Worm (Caenorhabditis elegans): ENCODE measurements around the gene F34D10.8.

ce11 chrIII:3743367-3743766 is 12.8 kb downstream of the F34D10.8 start:
- TF ChIP-seq lin-39 (tag; optimal IDR thresholded peaks at IDR 0.05) (no peak), Y116A8C.19 (tag; optimal IDR thresholded peaks at IDR 0.05; ENCODE audit: borderline replicate concordance) (no peak), ceh-63 (GFP tag; optimal IDR thresholded peaks at IDR 0.05) (no peak), lin-13 (GFP tag; optimal IDR thresholded peaks at IDR 0.05) (no peak), mep-1 (tag; optimal IDR thresholded peaks at IDR 0.05) (no peak), blmp-1 (tag; optimal IDR thresholded peaks at IDR 0.05) (no peak), mdl-1 (tag; optimal IDR thresholded peaks at IDR 0.05) (no peak), lin-35 (GFP tag; optimal IDR thresholded peaks at IDR 0.05) (no peak), snpc-4 (tag; optimal IDR thresholded peaks at IDR 0.05) (no peak), nhr-12 (tag; optimal IDR thresholded peaks at IDR 0.05) (no peak), ztf-11 (tag; optimal IDR thresholded peaks at IDR 0.05) (no peak), zag-1 (tag; optimal IDR thresholded peaks at IDR 0.05) (no peak), nhr-77 (tag; optimal IDR thresholded peaks at IDR 0.05) (no peak)
